Worm (Caenorhabditis elegans): ENCODE measurements around the gene twk-17.

twk-17 gene

DNA sequence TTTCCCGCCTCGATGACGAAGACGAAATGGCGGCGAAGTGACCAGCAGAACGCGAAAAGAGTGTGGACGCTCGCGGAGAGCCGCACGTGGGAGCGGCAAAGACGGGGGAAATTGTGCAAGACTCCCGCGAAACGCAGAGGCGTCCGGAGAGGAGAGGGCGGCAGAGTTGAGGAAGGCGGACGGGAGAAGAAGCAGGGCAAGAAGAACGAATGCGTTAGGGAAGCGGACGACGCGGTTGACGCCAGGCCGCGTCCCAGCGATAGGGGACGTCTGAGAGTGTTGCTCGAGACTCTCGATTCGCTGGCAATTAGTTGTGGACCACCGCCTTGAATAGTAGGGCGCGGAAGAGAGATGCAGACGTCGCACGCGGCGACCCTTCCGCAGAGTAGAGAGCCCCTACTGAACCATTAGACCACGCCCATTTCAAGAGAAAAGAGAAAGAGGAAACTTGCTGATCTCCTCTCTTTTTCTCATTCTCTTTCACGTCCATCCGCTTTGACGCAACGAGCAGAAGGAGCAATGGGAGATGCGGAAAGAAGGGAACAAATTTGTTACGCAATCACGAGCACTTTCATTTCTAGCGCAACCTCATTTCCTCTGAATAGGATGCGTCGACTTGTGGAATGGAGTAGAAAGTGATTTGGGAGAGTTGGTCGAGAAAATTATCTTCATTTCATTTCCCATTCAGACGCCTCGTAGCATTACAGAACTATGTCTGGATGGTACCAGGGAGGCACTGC lies 43.5 kb upstream of the twk-17 start (continued):
- 0 out of 2 replicates have a peak, but pooled peaks have one; percentile 14 for TF ChIP-seq ctbp-1 (GFP tag; IDR thresholded peaks at IDR 0.05)
- TF ChIP-seq ces-1 (GFP tag; optimal IDR thresholded peaks at IDR 0.05): no peak
- TF ChIP-seq lir-3 (tag; optimal IDR thresholded peaks at IDR 0.05): no peak
- no peak for TF ChIP-seq hlh-30 (tag; optimal IDR thresholded peaks at IDR 0.05; ENCODE audit: insufficient read depth)
- no peak for TF ChIP-seq fos-1 (tag; optimal IDR thresholded peaks at IDR 0.05)
- no peak for TF ChIP-seq F26F4.8 (GFP tag; conservative IDR thresholded peaks at IDR 0.05)
- no peak for TF ChIP-seq zag-1 (tag; optimal IDR thresholded peaks at IDR 0.05)
- TF ChIP-seq nhr-42 (GFP tag; IDR thresholded peaks at IDR 0.05): no peak
- no peak for TF ChIP-seq dmd-9 (GFP tag; IDR thresholded peaks at IDR 0.05)
- TF ChIP-seq mxl-3 (GFP tag; optimal IDR thresholded peaks at IDR 0.05): no peak
- TF ChIP-seq fkh-10 (GFP tag; optimal IDR thresholded peaks at IDR 0.05): no peak
- TF ChIP-seq nhr-76 (tag; optimal IDR thresholded peaks at IDR 0.05): no peak
- no peak for TF ChIP-seq nhr-48 (tag; optimal IDR thresholded peaks at IDR 0.05)
- TF ChIP-seq nhr-25 (tag; optimal IDR thresholded peaks at IDR 0.05; ENCODE audit: borderline replicate concordance, insufficient read depth): no peak
- no peak for TF ChIP-seq ceh-44 (GFP tag; IDR thresholded peaks at IDR 0.05)
- no peak for TF ChIP-seq dve-1 (tag; optimal IDR thresholded peaks at IDR 0.05; ENCODE audit: insufficient read depth)
- TF ChIP-seq egl-43 (GFP tag; IDR thresholded peaks at IDR 0.05): 0 out of 2 replicates have a peak, but pooled peaks have one; percentile 13
- TF ChIP-seq unc-130 (GFP tag; optimal IDR thresholded peaks at IDR 0.05): no peak
- TF ChIP-seq F49E8.2 (tag; optimal IDR thresholded peaks at IDR 0.05; ENCODE audit: borderline replicate concordance): no peak
- TF ChIP-seq lin-1 (GFP tag; IDR thresholded peaks at IDR 0.05): no peak
- no peak for TF ChIP-seq F10B5.3 (tag; optimal IDR thresholded peaks at IDR 0.05)
- no peak for TF ChIP-seq nhr-111 (GFP tag; optimal IDR thresholded peaks at IDR 0.05)
- TF ChIP-seq pha-4 (GFP tag; IDR thresholded peaks at IDR 0.05): no peak; the same call in 1 of the 2 replicates
- TF ChIP-seq pha-4 (tag; optimal IDR thresholded peaks at IDR 0.05): no peak
- no peak for TF ChIP-seq Y5F2A.4 (GFP tag; optimal IDR thresholded peaks at IDR 0.05)
- peak in 1 of 2 experiments; percentile 58 for TF ChIP-seq mdl-1 (tag; optimal IDR thresholded peaks at IDR 0.05)
- no peak for TF ChIP-seq nhr-6 (tag; optimal IDR thresholded peaks at IDR 0.05)
- TF ChIP-seq hmg-1.1 (GFP tag; IDR thresholded peaks at IDR 0.05): peak; percentile 47; the same call in 1 of the 2 replicates
- TF ChIP-seq D1046.2 (GFP tag; IDR thresholded peaks at IDR 0.05): no peak
- no peak for TF ChIP-seq lin-39 (tag; optimal IDR thresholded peaks at IDR 0.05)
- TF ChIP-seq ztf-11 (tag; optimal IDR thresholded peaks at IDR 0.05): no peak
- TF ChIP-seq spr-3 (GFP tag; optimal IDR thresholded peaks at IDR 0.05): no peak
- no peak for TF ChIP-seq snpc-4 (tag; optimal IDR thresholded peaks at IDR 0.05)
- TF ChIP-seq ceh-82 (tag; optimal IDR thresholded peaks at IDR 0.05): no peak
- no peak for TF ChIP-seq spr-1 (tag; optimal IDR thresholded peaks at IDR 0.05)
- TF ChIP-seq daf-16 (GFP tag; optimal IDR thresholded peaks at IDR 0.05): peak in 1 of 2 experiments; percentile 11
- TF ChIP-seq daf-16 (tag; optimal IDR thresholded peaks at IDR 0.05): no peak
- TF ChIP-seq sdz-12 (GFP tag; optimal IDR thresholded peaks at IDR 0.05): no peak
- no peak for TF ChIP-seq tra-1 (GFP tag; IDR thresholded peaks at IDR 0.05)
- no peak for TF ChIP-seq T26A8.4 (GFP tag; IDR thresholded peaks at IDR 0.05)
- TF ChIP-seq hif-1 (tag; optimal IDR thresholded peaks at IDR 0.05): peak in 1 of 2 experiments; percentile 44
- TF ChIP-seq Y75B8A.6 (GFP tag; IDR thresholded peaks at IDR 0.05): no peak
- TF ChIP-seq Y105C5A.15 (GFP tag; IDR thresholded peaks at IDR 0.05): no peak
- no peak for TF ChIP-seq mxl-2 (GFP tag; conservative IDR thresholded peaks at IDR 0.05)
- peak in 1 of 2 experiments; percentile 60 for TF ChIP-seq unc-62 (GFP tag; optimal IDR thresholded peaks at IDR 0.05 in 1 of 2)
- TF ChIP-seq unc-62 (tag; optimal IDR thresholded peaks at IDR 0.05): no peak
- no peak for TF ChIP-seq vab-7 (GFP tag; IDR thresholded peaks at IDR 0.05)
- no peak for TF ChIP-seq ceh-20 (GFP tag; IDR thresholded peaks at IDR 0.05)
- TF ChIP-seq snpc-1.2 (GFP tag; IDR thresholded peaks at IDR 0.05): no peak
- no peak for TF ChIP-seq mep-1 (tag; optimal IDR thresholded peaks at IDR 0.05)

Data from whole organism, L4 larva.